Worm (Caenorhabditis elegans): Measurements from ENCODE around the gene M106.3.
"Not testable (repeated sequence)": the region's sequence is repeated elsewhere in the genome, so short reads cannot be mapped to it uniquely, and the experiment has no call there.

M106.3 gene

ce11 chrII:10860840-10861239 lies at the start of gene M106.3:
TSS of gene M106.3 (minus strand) at chrII:10860909.
- TF ChIP-seq jun-1 (tag; optimal IDR thresholded peaks at IDR 0.05) (peak; percentile 13), nhr-67 (tag; optimal IDR thresholded peaks at IDR 0.05) (no peak), skn-1 (tag; optimal IDR thresholded peaks at IDR 0.05) (no peak), R02D3.7 (tag; optimal IDR thresholded peaks at IDR 0.05) (no peak), ceh-28 (tag; optimal IDR thresholded peaks at IDR 0.05) (no peak), pha-4 (tag; optimal IDR thresholded peaks at IDR 0.05) (peak; percentile 9), lin-15B (tag; optimal IDR thresholded peaks at IDR 0.05) (no peak), ztf-11 (tag; optimal IDR thresholded peaks at IDR 0.05) (no peak), nfya-1 (tag; optimal IDR thresholded peaks at IDR 0.05; ENCODE audit: insufficient read depth) (no peak), nhr-23 (tag; optimal IDR thresholded peaks at IDR 0.05) (no peak), unc-39 (tag; optimal IDR thresholded peaks at IDR 0.05) (no peak), ZK546.5 (tag; optimal IDR thresholded peaks at IDR 0.05) (no peak), pqm-1 (tag; optimal IDR thresholded peaks at IDR 0.05) (peak; percentile 51), nhr-237 (tag; optimal IDR thresholded peaks at IDR 0.05) (no peak), ceh-9 (tag; optimal IDR thresholded peaks at IDR 0.05) (no peak), egl-5 (tag; optimal IDR thresholded peaks at IDR 0.05) (no peak), elt-2 (tag; optimal IDR thresholded peaks at IDR 0.05) (peak; percentile 74), unc-62 (GFP tag; optimal IDR thresholded peaks at IDR 0.05) (no peak), daf-12 (tag; optimal IDR thresholded peaks at IDR 0.05) (no peak), zag-1 (tag; optimal IDR thresholded peaks at IDR 0.05) (no peak), elt-3 (tag; optimal IDR thresholded peaks at IDR 0.05) (no peak)

DNA sequence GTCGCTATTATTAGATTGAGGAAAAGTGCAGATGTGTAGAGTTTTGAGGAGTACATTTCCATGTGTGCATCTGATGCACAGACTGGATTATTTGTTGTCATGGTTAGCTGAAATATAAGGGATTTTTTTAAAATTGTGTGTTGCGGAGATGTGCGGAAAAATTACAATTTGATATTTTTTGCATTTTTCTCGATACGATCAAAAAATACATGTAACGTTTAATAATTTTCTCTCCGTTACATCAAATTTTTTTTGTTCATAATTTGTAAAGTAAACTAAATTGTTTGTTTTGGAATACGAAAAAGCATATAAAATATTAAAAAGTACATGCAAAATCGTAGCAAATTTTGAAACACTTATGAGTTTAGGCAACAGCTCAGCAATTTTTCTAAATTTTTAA lies 49.5 kb upstream of the M106.3 start, which contains the start of gene sra-11:
Gene sra-11 (minus strand): TSS at position 101 of the 400 bp plus-strand sequence.
- TF ChIP-seq ceh-16 (tag; optimal IDR thresholded peaks at IDR 0.05), result no peak
- TF ChIP-seq nhr-237 (tag; optimal IDR thresholded peaks at IDR 0.05), result no peak
- no peak for TF ChIP-seq pqm-1 (tag; optimal IDR thresholded peaks at IDR 0.05)
- no peak for TF ChIP-seq mml-1 (tag; optimal IDR thresholded peaks at IDR 0.05)
- TF ChIP-seq elt-3 (tag; optimal IDR thresholded peaks at IDR 0.05), result no peak
- no peak for TF ChIP-seq R02D3.7 (tag; optimal IDR thresholded peaks at IDR 0.05)
- no peak for TF ChIP-seq zag-1 (tag; optimal IDR thresholded peaks at IDR 0.05)
- TF ChIP-seq snpc-4 (tag; optimal IDR thresholded peaks at IDR 0.05), result no peak
- TF ChIP-seq ceh-28 (tag; optimal IDR thresholded peaks at IDR 0.05), result no peak
- TF ChIP-seq nhr-25 (tag; optimal IDR thresholded peaks at IDR 0.05), result no peak

DNA sequence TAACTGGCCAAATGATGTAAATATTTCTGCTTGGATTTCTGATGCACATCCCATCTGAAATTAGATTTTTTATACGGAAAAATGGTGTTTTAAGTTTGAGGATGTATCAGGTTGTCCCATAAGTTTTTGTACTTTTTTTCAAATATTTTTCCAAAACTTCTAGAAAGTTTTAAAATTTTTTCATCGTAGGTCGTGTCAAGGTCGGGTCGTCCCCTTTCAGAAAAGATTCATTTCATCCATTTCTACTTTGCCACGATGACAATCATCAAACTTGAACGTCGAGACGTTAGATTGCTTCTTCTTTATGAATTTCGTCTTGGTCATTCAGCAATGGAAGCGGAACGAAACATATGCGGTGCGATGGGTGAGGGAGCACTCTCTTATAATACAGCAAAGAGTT lies 43.7 kb upstream of the M106.3 start, which contains the start of gene sra-12:
Gene sra-12 (minus strand): TSS at position 101 of the 400 bp plus-strand sequence.
- TF ChIP-seq daf-12 (tag; optimal IDR thresholded peaks at IDR 0.05); nhr-43 (tag; optimal IDR thresholded peaks at IDR 0.05; ENCODE audit: poor library complexity, severe bottlenecking); ama-1 (optimal IDR thresholded peaks at IDR 0.05): not testable (repeated sequence)

- TF ChIP-seq lin-39 (tag; optimal IDR thresholded peaks at IDR 0.05), result no peak
- no peak for TF ChIP-seq eor-1 (tag; optimal IDR thresholded peaks at IDR 0.05)
- TF ChIP-seq daf-12 (tag; optimal IDR thresholded peaks at IDR 0.05), result no peak
- TF ChIP-seq ceh-28 (tag; optimal IDR thresholded peaks at IDR 0.05), result no peak
- TF ChIP-seq mdl-1 (tag; optimal IDR thresholded peaks at IDR 0.05), result no peak
- TF ChIP-seq nhr-12 (tag; optimal IDR thresholded peaks at IDR 0.05), result no peak
- no peak for TF ChIP-seq pqm-1 (tag; optimal IDR thresholded peaks at IDR 0.05)
- TF ChIP-seq nhr-28 (tag; optimal IDR thresholded peaks at IDR 0.05), result no peak
- TF ChIP-seq fkh-10 (GFP tag; optimal IDR thresholded peaks at IDR 0.05), result no peak
- no peak for TF ChIP-seq ama-1 (optimal IDR thresholded peaks at IDR 0.05)
- TF ChIP-seq jun-1 (tag; optimal IDR thresholded peaks at IDR 0.05), result no peak
Measured at ce11 chrII:10902104-10902503, 41.4 kb upstream of the M106.3 start, which contains the start of gene gly-1. TSS of gene gly-1 (minus strand) at chrII:10902204.

DNA sequence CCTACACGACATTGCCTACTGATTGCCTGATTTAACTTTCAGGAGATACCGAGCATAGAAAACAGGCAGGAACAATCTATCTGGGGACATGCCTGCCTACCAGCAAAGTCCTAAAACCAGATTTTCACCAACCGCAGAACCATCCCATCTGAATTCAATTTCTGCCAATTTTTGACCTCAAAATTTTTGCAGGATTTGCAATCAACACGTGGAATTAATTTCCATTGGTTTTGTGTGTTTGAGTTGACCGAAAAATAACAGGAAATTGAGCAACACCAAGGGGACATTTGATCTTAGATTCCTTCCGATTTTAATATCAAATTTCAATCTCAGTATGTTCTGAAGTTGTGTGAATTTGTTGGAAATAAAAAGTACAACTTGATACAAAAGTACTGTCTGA lies 38.3 kb upstream of the M106.3 start:
- TF ChIP-seq nhr-11 (tag; optimal IDR thresholded peaks at IDR 0.05), result no peak
- no peak for TF ChIP-seq daf-12 (tag; optimal IDR thresholded peaks at IDR 0.05)
- TF ChIP-seq nhr-28 (tag; optimal IDR thresholded peaks at IDR 0.05), result no peak
- TF ChIP-seq egl-27 (tag; optimal IDR thresholded peaks at IDR 0.05), result no peak
- no peak for TF ChIP-seq pqm-1 (tag; optimal IDR thresholded peaks at IDR 0.05)
- TF ChIP-seq nhr-23 (tag; optimal IDR thresholded peaks at IDR 0.05), result no peak
- TF ChIP-seq elt-1 (tag; optimal IDR thresholded peaks at IDR 0.05), result no peak
- TF ChIP-seq fkh-10 (GFP tag; optimal IDR thresholded peaks at IDR 0.05), result no peak
- no peak for TF ChIP-seq nhr-43 (tag; optimal IDR thresholded peaks at IDR 0.05; ENCODE audit: poor library complexity, severe bottlenecking)
- TF ChIP-seq ceh-28 (tag; optimal IDR thresholded peaks at IDR 0.05), result no peak
- TF ChIP-seq nfya-1 (tag; optimal IDR thresholded peaks at IDR 0.05; ENCODE audit: insufficient read depth), result no peak
- no peak for TF ChIP-seq jun-1 (tag; optimal IDR thresholded peaks at IDR 0.05)
- TF ChIP-seq nhr-77 (tag; optimal IDR thresholded peaks at IDR 0.05), result no peak
- no peak for TF ChIP-seq R02D3.7 (tag; optimal IDR thresholded peaks at IDR 0.05)
- TF ChIP-seq nhr-237 (tag; optimal IDR thresholded peaks at IDR 0.05), result no peak
- TF ChIP-seq eor-1 (tag; optimal IDR thresholded peaks at IDR 0.05), result no peak
- TF ChIP-seq ceh-16 (tag; optimal IDR thresholded peaks at IDR 0.05), result no peak
- no peak for TF ChIP-seq aly-2 (tag; optimal IDR thresholded peaks at IDR 0.05)
